Fruit fly (Drosophila melanogaster) whole organism, wandering third instar larva: ENCODE data around the gene Nf1.

ENCODE experiments used
- CG9705 ChIP-seq: fragments of 200-800 bp; sonication (Bioruptor generic); optimal IDR thresholded peaks from 2 replicates; lab custom pipeline; 2018; ENCODE audit warnings: missing biosample characterization, mild to moderate bottlenecking, missing genetic modification characterization
- Dfd ChIP-seq: fragments of >200 bp; optimal IDR thresholded peaks from 2 replicates; lab custom pipeline; 2017; ENCODE audit warnings: missing biosample characterization, missing genetic modification characterization
- Hnf4 ChIP-seq: fragments of 200-800 bp; sonication (Bioruptor generic); optimal IDR thresholded peaks from 2 replicates; lab custom pipeline; 2016; ENCODE audit warnings: missing biosample characterization, mild to moderate bottlenecking, missing genetic modification characterization
- Hr78 ChIP-seq: fragments of >200 bp; optimal IDR thresholded peaks from 2 replicates; lab custom pipeline; 2017; ENCODE audit warnings: missing biosample characterization, missing genetic modification characterization
- N ChIP-seq: fragments of >200 bp; optimal IDR thresholded peaks from 2 replicates; lab custom pipeline; 2018; ENCODE audit warnings: missing biosample characterization, missing external identifiers, missing genetic modification characterization
- dmrt93B ChIP-seq: fragments of 200-800 bp; sonication (Bioruptor generic); optimal IDR thresholded peaks from 2 replicates; lab custom pipeline; 2018; ENCODE audit warnings: missing biosample characterization, mild to moderate bottlenecking, missing genetic modification characterization
- fru ChIP-seq: fragments of 200-800 bp; sonication (Bioruptor generic); optimal IDR thresholded peaks from 3 replicates; lab custom pipeline; 2016; ENCODE audit warnings: missing biosample characterization, mild to moderate bottlenecking, missing genetic modification characterization
- lola ChIP-seq: fragments of >200 bp; optimal IDR thresholded peaks from 2 replicates; lab custom pipeline; 2017; ENCODE audit warnings: missing biosample characterization, missing genetic modification characterization
- pan ChIP-seq: fragments of >200 bp; optimal IDR thresholded peaks from 2 replicates; lab custom pipeline; 2017
- usp ChIP-seq: fragments of >200 bp; optimal IDR thresholded peaks from 2 replicates; lab custom pipeline; 2017; ENCODE audit warnings: missing biosample characterization, missing genetic modification characterization

- TF ChIP-seq lola (no peak), CG9705 (GFP tag; lab: Kevin White, UChicago) (no peak), Dfd (GFP tag; lab: Kevin White, UChicago) (no peak), fru (GFP tag; lab: Kevin White, UChicago) (no peak), usp (GFP tag; lab: Kevin White, UChicago) (no peak), Hr78 (GFP tag; lab: Kevin White, UChicago) (no peak), Hnf4 (GFP tag; lab: Kevin White, UChicago) (peak; percentile 36), dmrt93B (GFP tag; lab: Kevin White, UChicago) (no peak), N (GFP tag; lab: Kevin White, UChicago) (no peak), pan (lab: Kevin White, UChicago) (no peak)
These were observed 18.2 kb downstream of the Nf1 start for dm6 chr3R:26000720-26001682.
